Fruit fly (Drosophila melanogaster) whole organism, prepupa: Measurements from ENCODE around the gene CG10357.

Source experiments
- Blimp-1 ChIP-seq: fragments of 200-800 bp; sonication (Bioruptor generic); optimal IDR thresholded peaks from 3 replicates; lab custom pipeline; 2017; ENCODE audit warnings: missing biosample characterization, missing genetic modification characterization, mild to moderate bottlenecking, moderate library complexity, missing genetic modification reagents
- CG10631 ChIP-seq: fragments of 200-800 bp; sonication (Bioruptor generic); optimal IDR thresholded peaks from 2 replicates; lab custom pipeline; 2016; ENCODE audit warnings: missing biosample characterization, missing genetic modification characterization
- CG11294 ChIP-seq: fragments of 200-800 bp; sonication (Bioruptor generic); IDR thresholded peaks from 2 replicates; pipeline ENCODE4 v1.3.6; 2022; ENCODE audit warnings: missing biosample characterization, missing genetic modification characterization
- CG11762 ChIP-seq: fragments of 200-800 bp; sonication (Bioruptor generic); optimal IDR thresholded peaks from 3 replicates; lab custom pipeline; 2016; ENCODE audit warnings: missing biosample characterization, missing genetic modification characterization; ENCODE audit not compliant: insufficient read depth
- CG3919 ChIP-seq: fragments of 200-800 bp; sonication (Bioruptor generic); optimal IDR thresholded peaks from 3 replicates; lab custom pipeline; 2016; ENCODE audit warnings: missing biosample characterization, missing genetic modification characterization
- Sox102F ChIP-seq: fragments of 200-800 bp; sonication (Bioruptor generic); optimal IDR thresholded peaks from 2 replicates; lab custom pipeline; 2016; ENCODE audit warnings: missing biosample characterization, mild to moderate bottlenecking, missing genetic modification characterization
- dsx ChIP-seq: fragments of 200-800 bp; optimal IDR thresholded peaks from 3 replicates; lab custom pipeline; 2019; ENCODE audit warnings: missing biosample characterization, mild to moderate bottlenecking, missing genetic modification characterization, moderate library complexity; ENCODE audit not compliant: poor library complexity, severe bottlenecking
- esn ChIP-seq: fragments of 200-800 bp; sonication (Bioruptor generic); optimal IDR thresholded peaks from 2 replicates; lab custom pipeline; 2016; ENCODE audit warnings: missing biosample characterization, mild to moderate bottlenecking, missing genetic modification characterization, moderate library complexity
- lz ChIP-seq: fragments of 200-800 bp; sonication (Bioruptor generic); optimal IDR thresholded peaks from 3 replicates; lab custom pipeline; 2016; ENCODE audit warnings: missing biosample characterization, missing genetic modification characterization

Gene CG10357

DNA sequence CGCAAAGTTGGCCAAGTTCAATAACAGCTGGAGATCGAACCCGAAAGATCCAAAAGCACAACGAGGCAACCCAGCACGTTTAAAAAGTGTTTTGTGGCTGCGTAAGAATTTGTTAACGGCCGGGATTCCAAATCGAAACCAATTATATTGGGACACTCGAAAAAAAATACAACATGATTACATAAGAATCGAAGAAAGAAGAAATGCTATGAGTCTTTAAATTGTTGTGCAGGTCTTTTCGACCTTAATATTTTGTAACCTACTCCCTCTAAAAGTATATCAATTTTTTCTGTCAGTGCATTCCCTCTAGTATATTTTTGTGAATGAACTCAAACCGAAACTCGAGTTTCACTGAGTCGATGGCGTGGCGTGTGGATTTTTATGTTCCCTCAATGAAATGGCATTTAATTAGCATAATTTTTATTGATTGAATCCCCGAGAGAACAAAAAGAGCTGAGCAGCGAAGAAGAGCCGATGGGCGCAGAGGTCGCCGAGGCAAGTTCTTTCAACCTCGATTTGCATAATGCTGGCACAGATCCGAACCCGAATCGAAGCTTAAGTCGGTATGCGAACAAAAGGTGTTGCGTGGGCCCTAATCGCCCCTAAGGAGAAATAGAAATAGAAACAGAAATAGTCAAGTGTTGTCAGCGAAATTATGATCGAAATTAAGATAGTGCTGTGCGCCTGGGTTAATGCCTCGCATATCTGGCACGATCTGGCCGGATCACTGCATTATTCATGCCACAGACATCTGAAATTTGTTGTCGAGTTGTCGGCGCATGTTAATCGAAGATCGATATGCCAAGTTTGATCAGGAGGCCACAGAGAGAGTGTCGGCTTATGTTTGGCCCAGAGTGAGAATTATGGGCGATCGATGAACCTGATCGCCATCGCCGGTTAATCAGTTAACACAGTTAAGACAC lies 50.4 kb downstream of the CG10357 start (continued):
- TF ChIP-seq Blimp-1 (GFP tag; lab: Kevin White, UChicago) (no peak), esn (peak; percentile 55), CG10631 (GFP tag; lab: Kevin White, UChicago) (no peak), dsx (GFP tag; lab: Kevin White, UChicago) (no peak), CG3919 (no peak), CG11762 (GFP tag; lab: Kevin White, UChicago) (no peak), CG11294 (GFP tag; lab: Robert Waterston, UW) (no peak), Sox102F (GFP tag; lab: Kevin White, UChicago) (peak; percentile 61), lz (GFP tag; lab: Kevin White, UChicago) (peak; percentile 35)
